Worm (Caenorhabditis elegans) whole organism, L4 larva: ENCODE data around the gene fbxa-27.
A peak's percentile ranks its signal among the peaks of the same experiment; 100 is the strongest.

Experiments
- dpl-1 ChIP-seq: fragments of 150-350 bp; optimal IDR thresholded peaks from 2 replicates; lab custom pipeline; 2014; ENCODE audit warnings: missing biosample characterization, missing genetic modification reagents, missing genetic modification characterization
- fos-1 ChIP-seq: fragments of 150-350 bp; optimal IDR thresholded peaks from 2 replicates; lab custom pipeline; 2014; ENCODE audit warnings: missing biosample characterization, missing genetic modification characterization
- lin-39 ChIP-seq: fragments of 150-350 bp; optimal IDR thresholded peaks from 2 replicates; lab custom pipeline; 2014; ENCODE audit warnings: missing biosample characterization, missing genetic modification reagents, missing genetic modification characterization
- madf-5 ChIP-seq, 2 experiments: fragments of 200-800 bp; sonication (Bioruptor generic); IDR thresholded peaks; 2 replicates each; pipeline ENCODE4 v1.3.6; 2022; ENCODE audit warnings: missing compliant biosample characterization in 2 of 2, missing genetic modification characterization in 2 of 2
- php-3 ChIP-seq: fragments of 200-800 bp; sonication (Bioruptor generic); IDR thresholded peaks from 2 replicates; pipeline ENCODE4 v1.3.6; 2022; ENCODE audit warnings: missing genetic modification reagents, missing genetic modification characterization, missing compliant biosample characterization
- pqm-1 ChIP-seq: sonication (generic microtip); optimal IDR thresholded peaks from 2 replicates; lab custom pipeline; 2017; ENCODE audit warnings: missing biosample characterization, missing genetic modification characterization
- zip-11 ChIP-seq: fragments of 200-800 bp; sonication (Bioruptor generic); IDR thresholded peaks from 2 replicates; pipeline ENCODE4 v1.3.6; 2022; ENCODE audit warnings: missing genetic modification characterization, missing compliant biosample characterization

DNA sequence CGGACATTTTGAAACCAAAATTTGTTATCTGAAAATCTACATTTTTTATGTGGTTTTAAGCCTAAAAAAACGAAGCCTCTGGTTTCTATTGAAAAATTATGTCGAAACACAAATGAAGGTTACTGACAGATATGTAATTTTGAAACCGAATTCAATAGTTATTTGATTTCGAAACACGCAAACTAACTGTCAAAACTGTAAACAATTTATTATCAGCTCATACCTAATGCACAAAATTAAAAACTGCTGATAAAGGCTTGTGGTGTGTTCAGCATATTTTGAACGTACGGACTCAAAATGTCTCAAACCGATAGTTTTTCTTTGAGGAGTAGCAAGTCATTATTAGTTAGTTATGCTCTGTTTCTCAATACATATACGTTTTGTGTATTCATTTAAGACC lies 281 bp upstream of the fbxa-27 start, which contains the start of gene fbxa-26:
- TF ChIP-seq zip-11 (GFP tag; lab: Robert Waterston, UW) (no peak), madf-5 (GFP tag; IDR thresholded peaks at IDR 0.05; lab: Robert Waterston, UW) (no peak), fos-1 (tag; lab: Kevin White, UChicago) (no peak), pqm-1 (tag; lab: Kevin White, UChicago) (peak; percentile 55), php-3 (GFP tag; lab: Robert Waterston, UW) (no peak), dpl-1 (GFP tag; lab: Kevin White, UChicago) (no peak), lin-39 (tag; lab: Kevin White, UChicago) (no peak)
